Fruit fly (Drosophila melanogaster): Measurements from ENCODE around the gene Dif.

The Dif gene

DNA sequence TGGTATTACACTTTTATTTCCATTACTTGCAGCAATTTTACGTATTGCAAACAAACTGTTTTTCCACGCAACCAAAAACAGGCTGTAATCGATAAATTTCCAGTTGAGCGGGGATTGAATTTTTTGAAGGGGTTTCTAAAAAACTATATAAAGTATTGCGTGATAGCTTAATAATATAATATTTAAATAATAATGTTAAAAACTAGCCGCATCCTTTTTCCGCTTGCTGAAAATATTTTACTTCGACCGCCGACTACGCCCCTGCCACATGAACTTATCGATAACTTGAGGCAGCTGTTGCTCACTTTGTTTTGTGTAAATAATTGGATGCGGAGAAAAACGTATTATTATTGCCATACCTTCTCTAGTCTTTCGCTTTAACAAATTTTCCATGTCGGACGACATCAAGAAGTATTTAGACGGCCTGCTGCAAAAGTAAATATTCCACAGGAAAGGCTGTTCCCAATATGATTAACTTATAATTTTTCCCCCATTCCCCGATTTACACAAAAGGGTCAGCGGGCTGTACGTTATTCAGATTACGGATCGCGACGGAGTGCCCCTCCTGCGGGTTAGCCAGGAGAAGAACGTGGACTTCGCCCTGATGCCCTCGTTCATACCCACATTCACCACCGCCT, 48.1 kb upstream of the Dif start, which contains the start of the genes fws and Lamtor3 (continued):
- TF ChIP-seq Gug (GFP tag; IDR thresholded peaks at IDR 0.05) (peak; percentile 99), CG34406 (GFP tag; optimal IDR thresholded peaks at IDR 0.05) (peak; percentile 99), ss (GFP tag; optimal IDR thresholded peaks at IDR 0.05) (peak; percentile 87 to 93), CG9139 (GFP tag; optimal IDR thresholded peaks at IDR 0.05) (peak; percentile 94), fd85E (GFP tag; optimal IDR thresholded peaks at IDR 0.05) (peak; percentile 93), spab (GFP tag; optimal IDR thresholded peaks at IDR 0.05) (peak; percentile 97), Sox15 (GFP tag; optimal IDR thresholded peaks at IDR 0.05) (peak; percentile 99), Eip93F (GFP tag; optimal IDR thresholded peaks at IDR 0.05) (peak; percentile 89), CG8119 (GFP tag; IDR thresholded peaks at IDR 0.05) (peak; percentile 99), salr (GFP tag; optimal IDR thresholded peaks at IDR 0.05) (peak; percentile 94 to 98), achi (GFP tag; optimal IDR thresholded peaks at IDR 0.05) (peak; percentile 99), lz (GFP tag; optimal IDR thresholded peaks at IDR 0.05) (peak; percentile 98), Smox (GFP tag; optimal IDR thresholded peaks at IDR 0.05) (peak; percentile 96), CG11902 (GFP tag; optimal IDR thresholded peaks at IDR 0.05) (peak; percentile 98), Met (GFP tag; optimal IDR thresholded peaks at IDR 0.05) (peak; percentile 98)

DNA sequence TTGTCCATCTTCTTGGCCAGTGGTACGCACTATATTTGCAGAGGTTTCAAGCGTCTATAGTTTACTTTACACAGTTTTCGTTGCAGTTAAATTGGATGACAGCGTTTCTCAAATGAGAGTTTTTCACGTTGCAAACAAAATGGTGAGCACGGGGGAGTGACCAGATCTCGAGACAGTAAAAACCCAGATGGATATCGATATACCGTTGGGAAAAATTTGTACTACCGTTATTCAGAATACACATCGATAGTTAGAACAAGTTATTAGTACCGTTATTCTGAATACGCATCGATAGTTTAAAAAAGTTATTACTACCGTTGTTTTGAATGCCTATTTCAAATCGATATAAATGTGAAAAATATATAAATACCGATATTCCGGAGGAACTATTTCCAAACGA, 44.7 kb upstream of the Dif start, which contains the start of gene cass:
TSS of gene cass (minus strand) at position 179 of the 400 bp plus-strand sequence.
- TF ChIP-seq dsx (GFP tag; optimal IDR thresholded peaks at IDR 0.05; ENCODE audit: poor library complexity, severe bottlenecking): peak; percentile 10
- no peak for TF ChIP-seq salr (GFP tag; optimal IDR thresholded peaks at IDR 0.05)
- no peak for TF ChIP-seq Ets96B (tag; optimal IDR thresholded peaks at IDR 0.05)
- peak; percentile 2 for TF ChIP-seq Sox14 (GFP tag; optimal IDR thresholded peaks at IDR 0.05)
- no peak for TF ChIP-seq CG3032 (tag; optimal IDR thresholded peaks at IDR 0.05)
- no peak for TF ChIP-seq Hr39 (GFP tag; optimal IDR thresholded peaks at IDR 0.05)
- peak; percentile 19 for TF ChIP-seq svp (GFP tag)
- TF ChIP-seq CG1621 (tag; optimal IDR thresholded peaks at IDR 0.05): no peak
- no peak for TF ChIP-seq CG34406 (GFP tag; optimal IDR thresholded peaks at IDR 0.05)
- no peak for TF ChIP-seq dac (GFP tag; optimal IDR thresholded peaks at IDR 0.05)
- TF ChIP-seq CG10669 (GFP tag; optimal IDR thresholded peaks at IDR 0.05): no peak
- TF ChIP-seq CG7368 (GFP tag; optimal IDR thresholded peaks at IDR 0.05): no peak
- TF ChIP-seq CG11762 (GFP tag; optimal IDR thresholded peaks at IDR 0.05; ENCODE audit: insufficient read depth): no peak
- peak; percentile 74 for TF ChIP-seq Eip78C (GFP tag)
- TF ChIP-seq Lpt (GFP tag; optimal IDR thresholded peaks at IDR 0.05): no peak
- TF ChIP-seq esn (GFP tag; optimal IDR thresholded peaks at IDR 0.05): peak; percentile 36

DNA sequence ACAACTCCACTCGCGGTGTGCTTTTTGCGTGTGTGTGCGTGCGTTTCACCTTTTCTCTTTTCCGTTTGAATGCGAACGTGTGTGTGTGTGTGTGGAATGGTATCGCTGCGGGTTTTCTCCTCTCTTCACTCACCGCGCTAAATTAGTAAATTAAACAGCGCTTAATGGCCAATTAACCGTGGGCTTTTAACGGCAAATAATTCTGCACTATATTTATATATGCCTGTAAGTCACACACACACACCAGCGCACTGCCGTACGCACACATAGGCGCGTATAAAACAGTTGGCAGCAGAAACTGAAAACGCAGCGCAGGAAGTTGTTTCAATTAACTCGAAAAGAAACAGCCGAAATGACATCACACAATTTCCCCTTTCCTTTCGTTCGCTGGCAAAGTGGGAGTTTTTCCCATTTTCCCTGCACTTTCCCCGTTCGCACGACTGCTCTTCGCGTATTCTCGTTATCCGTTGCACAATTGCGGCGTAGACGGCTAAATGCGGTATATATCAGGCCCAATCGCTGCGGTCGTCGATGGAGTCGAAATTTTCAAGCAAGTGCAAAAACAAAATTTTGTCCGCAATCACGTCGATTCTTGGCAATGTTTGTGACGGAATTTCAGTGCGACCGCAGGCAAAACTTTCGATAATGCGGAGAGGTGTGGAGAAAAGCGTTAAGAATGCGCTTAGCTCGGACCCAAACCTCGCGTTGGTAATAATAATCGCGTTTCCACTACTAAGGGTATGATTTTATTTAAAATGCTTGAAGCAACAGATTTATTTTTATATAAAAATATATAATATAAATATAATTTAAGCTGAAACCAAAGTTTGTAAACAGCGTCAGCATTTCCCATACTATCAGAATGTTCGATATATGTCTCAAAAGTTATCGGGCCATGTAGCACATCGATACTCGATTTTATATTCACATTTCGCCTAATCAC, 39.9 kb upstream of the Dif start, which contains the start of gene BicD:
TSS of gene BicD (minus strand) at position 634 of the 943 bp plus-strand sequence.
- peak; percentile 69 for TF ChIP-seq Eip78C (GFP tag)
- TF ChIP-seq CG6792 (GFP tag; optimal IDR thresholded peaks at IDR 0.05): no peak
- TF ChIP-seq CG8119 (GFP tag; IDR thresholded peaks at IDR 0.05): peak; percentile 50; the same call in 2 of the 3 replicates
- TF ChIP-seq vri (GFP tag; optimal IDR thresholded peaks at IDR 0.05): peak; percentile 44
- peak; percentile 31 for TF ChIP-seq fkh (GFP tag; optimal IDR thresholded peaks at IDR 0.05)
- TF ChIP-seq dsx (GFP tag; optimal IDR thresholded peaks at IDR 0.05; ENCODE audit: poor library complexity, severe bottlenecking): peak; percentile 12
- no peak for TF ChIP-seq fd59A (GFP tag; optimal IDR thresholded peaks at IDR 0.05)
- peak; percentile 13 for TF ChIP-seq CG1621 (tag; optimal IDR thresholded peaks at IDR 0.05)
- peak; percentile 56 for TF ChIP-seq svp (GFP tag)
- peak; percentile 4 for TF ChIP-seq Blimp-1 (GFP tag; optimal IDR thresholded peaks at IDR 0.05)
- TF ChIP-seq CG6854 (GFP tag; optimal IDR thresholded peaks at IDR 0.05): peak; percentile 50
- TF ChIP-seq CG8319 (GFP tag; optimal IDR thresholded peaks at IDR 0.05): no peak
- peak; percentile 9 for TF ChIP-seq esn (GFP tag; optimal IDR thresholded peaks at IDR 0.05)
- TF ChIP-seq Eip93F (GFP tag; optimal IDR thresholded peaks at IDR 0.05): peak; percentile 15
- no peak; the same call in 1 of the 2 replicates for TF ChIP-seq CG15336 (GFP tag; IDR thresholded peaks at IDR 0.05)
- peak; percentile 12 for TF ChIP-seq Ets96B (tag; optimal IDR thresholded peaks at IDR 0.05)
- TF ChIP-seq CG11294 (GFP tag; IDR thresholded peaks at IDR 0.05): no peak
